Fruit fly (Drosophila melanogaster) whole organism, adult: Measurements from ENCODE around the gene Cpr5C.
A peak's percentile ranks its signal among the peaks of the same experiment; 100 is the strongest.

Source experiments
- CG12768 ChIP-seq: fragments of 200-800 bp; sonication (Bioruptor generic); optimal IDR thresholded peaks from 2 replicates; lab custom pipeline; 2017; ENCODE audit warnings: missing biosample characterization, missing genetic modification characterization, mild to moderate bottlenecking, moderate library complexity, missing genetic modification reagents
- CG14711 ChIP-seq: fragments of 200-800 bp; sonication (Bioruptor generic); optimal IDR thresholded peaks from 2 replicates; lab custom pipeline; 2018; ENCODE audit warnings: missing biosample characterization, mild to moderate bottlenecking, missing genetic modification characterization, moderate library complexity
- CG7101 ChIP-seq: fragments of 200-800 bp; sonication (Bioruptor generic); optimal IDR thresholded peaks from 2 replicates; lab custom pipeline; 2018; ENCODE audit warnings: missing biosample characterization, mild to moderate bottlenecking, missing genetic modification characterization, moderate library complexity
- Crg-1 ChIP-seq: fragments of 200-800 bp; sonication (Bioruptor generic); optimal IDR thresholded peaks from 2 replicates; lab custom pipeline; 2016; ENCODE audit warnings: missing biosample characterization, missing genetic modification characterization
- Hr96 ChIP-seq: fragments of 200-800 bp; sonication (Bioruptor generic); optimal IDR thresholded peaks from 2 replicates; lab custom pipeline; 2016; ENCODE audit warnings: missing biosample characterization, missing genetic modification characterization
- Mnt ChIP-seq: fragments of 200-800 bp; sonication (Bioruptor generic); optimal IDR thresholded peaks from 2 replicates; lab custom pipeline; 2016; ENCODE audit warnings: missing biosample characterization, mild to moderate bottlenecking, missing genetic modification characterization
- cic ChIP-seq: fragments of 200-800 bp; sonication (Bioruptor generic); optimal IDR thresholded peaks from 2 replicates; lab custom pipeline; 2017; ENCODE audit warnings: missing biosample characterization, mild to moderate bottlenecking, missing genetic modification characterization, moderate library complexity
- cnc ChIP-seq, 2 experiments: fragments of >200 bp; optimal IDR thresholded peaks; 2 replicates each; lab custom pipeline; 2017
- kay ChIP-seq: fragments of 200-800 bp; sonication (Bioruptor generic); peaks from one replicate; lab custom pipeline; 2016; ENCODE audit warnings: missing biosample characterization, missing genetic modification characterization, borderline replicate concordance

DNA sequence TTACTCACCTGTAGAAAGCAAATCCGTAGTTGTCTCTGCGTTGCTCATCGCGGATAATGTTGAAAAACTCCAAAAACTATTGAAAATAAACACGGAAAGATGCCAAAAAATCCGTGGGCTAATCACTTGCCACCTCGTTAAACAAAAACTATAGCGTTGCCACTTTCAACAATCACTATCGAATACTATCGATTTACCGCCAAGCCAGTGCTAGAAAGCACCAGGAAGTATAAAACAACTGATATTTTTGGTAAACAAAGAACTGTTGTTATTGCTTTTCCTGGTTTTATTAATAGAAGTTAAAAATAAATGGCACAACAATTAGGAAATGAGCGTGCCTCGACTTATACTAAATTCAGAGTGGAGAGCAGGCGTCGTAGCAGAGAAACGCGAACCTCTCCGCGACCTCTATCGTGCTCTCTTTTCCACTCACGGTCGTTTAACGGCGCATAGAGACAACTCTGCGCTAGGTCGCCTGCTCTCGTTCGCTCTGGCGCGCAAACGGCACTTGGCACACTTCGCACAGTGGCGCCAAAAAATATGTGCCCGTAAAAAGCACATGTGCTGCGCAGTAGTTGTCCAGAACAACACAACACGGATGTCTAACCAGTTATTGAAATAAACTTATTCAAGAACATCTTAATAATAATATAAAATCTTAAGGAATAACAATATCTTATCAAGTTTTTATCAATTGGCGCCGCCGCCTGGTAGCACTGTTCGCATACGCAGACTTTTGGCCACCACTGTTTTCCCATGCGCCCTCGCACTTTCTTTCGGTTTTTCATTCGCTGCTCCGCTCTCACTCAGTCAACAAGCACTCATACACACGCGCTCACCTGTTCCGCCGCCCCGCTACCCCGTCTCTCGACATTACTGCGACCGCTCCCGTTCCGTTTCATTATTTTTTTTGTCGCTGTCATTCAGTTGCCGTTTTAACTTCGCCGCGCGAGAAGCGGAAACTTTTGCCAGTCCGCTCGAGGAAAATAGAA lies 49.3 kb upstream of the Cpr5C start, which contains the start of the genes lin-52 and CG15771:
- TF ChIP-seq CG7101 (tag; lab: Kevin White, UChicago): peak; percentile 97
- TF ChIP-seq cnc (optimal IDR thresholded peaks at IDR 0.05; lab: Kevin White, UChicago): no peak
- TF ChIP-seq Crg-1: peak; percentile 87
- peak; percentile 95 for TF ChIP-seq kay (GFP tag; lab: Kevin White, UChicago)
- peak; percentile 95 for TF ChIP-seq CG12768 (GFP tag; lab: Kevin White, UChicago)
- TF ChIP-seq Mnt (GFP tag; lab: Kevin White, UChicago): peak; percentile 100
- peak; percentile 92 for TF ChIP-seq CG14711
- peak; percentile 91 for TF ChIP-seq Hr96 (GFP tag; lab: Kevin White, UChicago)
- TF ChIP-seq cic (GFP tag; lab: Kevin White, UChicago): peak; percentile 89
